Fruit fly (Drosophila melanogaster): ENCODE data around the gene CG6565.

CG6565 gene

DNA sequence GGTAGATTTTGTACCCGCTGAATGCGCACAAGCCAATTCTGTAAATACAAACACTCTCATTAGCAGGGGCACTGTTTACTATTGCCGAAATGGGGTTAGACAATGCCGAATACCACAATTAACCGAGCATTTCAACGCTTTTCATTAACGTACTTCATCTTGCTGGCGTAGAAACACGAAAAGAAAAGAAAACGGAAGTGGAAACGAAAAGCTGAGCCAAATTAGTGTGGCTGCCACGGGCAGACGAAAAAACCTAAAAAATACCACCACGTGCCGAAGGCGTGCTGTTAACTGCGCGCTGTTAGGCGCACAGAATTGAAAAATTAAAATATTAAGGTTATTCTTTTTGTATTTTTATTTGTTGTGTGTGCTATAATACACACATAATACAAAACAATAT is 21.1 kb downstream of the CG6565 start, which contains the start of gene RpL24 (continued):
- TF ChIP-seq klu (GFP tag; IDR thresholded peaks at IDR 0.05) = peak; percentile 22; the same call in 1 of the 2 replicates
- peak; percentile 82 for TF ChIP-seq CG3163 (GFP tag; optimal IDR thresholded peaks at IDR 0.05)
- TF ChIP-seq CG15514 (GFP tag; optimal IDR thresholded peaks at IDR 0.05) = peak; percentile 94
- TF ChIP-seq Ets97D (GFP tag; optimal IDR thresholded peaks at IDR 0.05) = peak; percentile 99
- no peak for TF ChIP-seq CG8765 (GFP tag; IDR thresholded peaks at IDR 0.05)
- no peak; the same call in 2 of the 3 replicates for TF ChIP-seq knrl (GFP tag; IDR thresholded peaks at IDR 0.05; ENCODE audit: partially characterized antibody)
- peak; percentile 94 for TF ChIP-seq Vsx1 (GFP tag; optimal IDR thresholded peaks at IDR 0.05)
- peak; percentile 83 for TF ChIP-seq Fer2 (tag; optimal IDR thresholded peaks at IDR 0.05)
- peak; percentile 66 for TF ChIP-seq CG8281 (tag; optimal IDR thresholded peaks at IDR 0.05)
- TF ChIP-seq YL-1 (GFP tag; optimal IDR thresholded peaks at IDR 0.05) = peak; percentile 99
- TF ChIP-seq CG10654 (GFP tag; optimal IDR thresholded peaks at IDR 0.05) = peak; percentile 88
- peak; percentile 50 for TF ChIP-seq fd96Cb (tag; optimal IDR thresholded peaks at IDR 0.05)
- peak; percentile 56 for TF ChIP-seq al (GFP tag; IDR thresholded peaks at IDR 0.05)
- peak; percentile 75 for TF ChIP-seq CG13424 (tag; optimal IDR thresholded peaks at IDR 0.05)
- TF ChIP-seq sob (GFP tag; IDR thresholded peaks at IDR 0.05) = peak; percentile 92
- no peak for TF ChIP-seq cg (GFP tag; optimal IDR thresholded peaks at IDR 0.05)
- peak; percentile 64; the same call in 1 of the 2 replicates for TF ChIP-seq CG6272 (GFP tag; IDR thresholded peaks at IDR 0.05)
- peak; percentile 70 for TF ChIP-seq CG10321 (GFP tag; IDR thresholded peaks at IDR 0.05)
- TF ChIP-seq lmd (GFP tag; IDR thresholded peaks at IDR 0.05) = peak; percentile 57; the same call in 1 of the 2 replicates
- TF ChIP-seq CG9932 (GFP tag; IDR thresholded peaks at IDR 0.05) = peak; percentile 75
- peak; percentile 54; the same call in 2 of the 3 replicates for TF ChIP-seq Aef1 (GFP tag; IDR thresholded peaks at IDR 0.05)
- TF ChIP-seq CG2875 (GFP tag; optimal IDR thresholded peaks at IDR 0.05) = peak; percentile 92
- TF ChIP-seq emc (GFP tag; optimal IDR thresholded peaks at IDR 0.05) = peak; percentile 82
- TF ChIP-seq zfh1 (GFP tag; IDR thresholded peaks at IDR 0.05) = peak; percentile 93
- peak; percentile 93 for TF ChIP-seq CG10431 (GFP tag; optimal IDR thresholded peaks at IDR 0.05)
- TF ChIP-seq stwl (tag; optimal IDR thresholded peaks at IDR 0.05) = peak; percentile 79
- peak; percentile 98 for TF ChIP-seq lab (GFP tag; optimal IDR thresholded peaks at IDR 0.05)
- TF ChIP-seq CG13296 (GFP tag; optimal IDR thresholded peaks at IDR 0.05) = peak; percentile 95
- peak; percentile 98 for TF ChIP-seq CG34376 (GFP tag; optimal IDR thresholded peaks at IDR 0.05)
- TF ChIP-seq Atf-2 (GFP tag; optimal IDR thresholded peaks at IDR 0.05) = peak; percentile 83
- peak; percentile 54 for TF ChIP-seq Myb (GFP tag; optimal IDR thresholded peaks at IDR 0.05)
- peak; percentile 57 for TF ChIP-seq tx (GFP tag; optimal IDR thresholded peaks at IDR 0.05)
- peak; percentile 62 for TF ChIP-seq CG3838 (GFP tag; optimal IDR thresholded peaks at IDR 0.05)
- peak; percentile 71; the same call in 1 of the 2 replicates for TF ChIP-seq toy (GFP tag; IDR thresholded peaks at IDR 0.05)
- TF ChIP-seq ind (GFP tag; optimal IDR thresholded peaks at IDR 0.05) = peak; percentile 67
- TF ChIP-seq CG16815 (GFP tag; optimal IDR thresholded peaks at IDR 0.05) = peak; percentile 47
- peak; percentile 88 for TF ChIP-seq lilli (GFP tag; optimal IDR thresholded peaks at IDR 0.05)
- TF ChIP-seq NFAT (GFP tag; IDR thresholded peaks at IDR 0.05) = peak; percentile 91
- TF ChIP-seq CG8924 (tag; optimal IDR thresholded peaks at IDR 0.05) = peak; percentile 72
- peak; percentile 96 for TF ChIP-seq BtbVII (GFP tag; optimal IDR thresholded peaks at IDR 0.05)
- TF ChIP-seq CG7987 (GFP tag; optimal IDR thresholded peaks at IDR 0.05) = peak; percentile 99
- peak; percentile 80 for TF ChIP-seq ap (GFP tag; IDR thresholded peaks at IDR 0.05)
- peak; percentile 70 for TF ChIP-seq Antp (GFP tag; optimal IDR thresholded peaks at IDR 0.05)
- peak; percentile 90; the same call in 2 of the 3 replicates for TF ChIP-seq CG34422 (GFP tag; IDR thresholded peaks at IDR 0.05)
- peak; percentile 85 for TF ChIP-seq Hey (tag; optimal IDR thresholded peaks at IDR 0.05)
- TF ChIP-seq jumu (GFP tag; optimal IDR thresholded peaks at IDR 0.05) = peak; percentile 63
- TF ChIP-seq Fer1 (GFP tag; optimal IDR thresholded peaks at IDR 0.05) = peak; percentile 97
- peak; percentile 69 for TF ChIP-seq CG6654 (GFP tag; optimal IDR thresholded peaks at IDR 0.05)
- peak; percentile 83 for TF ChIP-seq Bdp1 (GFP tag; optimal IDR thresholded peaks at IDR 0.05)
- TF ChIP-seq crp (GFP tag; optimal IDR thresholded peaks at IDR 0.05) = peak in 1 of 2 experiments; percentile 63
- peak; percentile 95 for TF ChIP-seq CG5953 (GFP tag; IDR thresholded peaks at IDR 0.05)
